Fruit fly (Drosophila melanogaster) whole organism, embryonic: Measurements from ENCODE around the gene stg1.

Experiments
- Atf-2 ChIP-seq: fragments of 200-800 bp; sonication (Bioruptor generic); optimal IDR thresholded peaks from 2 replicates; lab custom pipeline; 2016; ENCODE audit warnings: missing biosample characterization, missing genetic modification characterization
- C15 ChIP-seq: fragments of 200-800 bp; sonication (Bioruptor generic); IDR thresholded peaks from 3 replicates; pipeline ENCODE4 v1.3.6; 2022; ENCODE audit warnings: missing biosample characterization, missing genetic modification characterization
- CG10565 ChIP-seq: fragments of 200-800 bp; sonication (Bioruptor generic); optimal IDR thresholded peaks from 3 replicates; lab custom pipeline; 2016; ENCODE audit warnings: missing biosample characterization, mild to moderate bottlenecking, missing genetic modification characterization
- CG11247 ChIP-seq: fragments of 200-800 bp; sonication (Bioruptor generic); IDR thresholded peaks from 2 replicates; pipeline ENCODE4 v1.3.6; 2022; ENCODE audit warnings: missing biosample characterization, missing genetic modification characterization
- CG11456 ChIP-seq: fragments of 200-800 bp; sonication (Bioruptor generic); IDR thresholded peaks from 3 replicates; pipeline ENCODE4 v1.3.6; 2022; ENCODE audit warnings: missing biosample characterization, missing genetic modification characterization
- CG12769 ChIP-seq: fragments of 200-800 bp; sonication (Bioruptor generic); optimal IDR thresholded peaks from 2 replicates; lab custom pipeline; 2019; ENCODE audit warnings: missing biosample characterization, mild to moderate bottlenecking, missing genetic modification characterization, moderate library complexity
- CG12942 ChIP-seq: fragments of 200-800 bp; sonication (Bioruptor generic); optimal IDR thresholded peaks from 3 replicates; lab custom pipeline; 2016; ENCODE audit warnings: missing biosample characterization, missing genetic modification characterization
- CG13624 ChIP-seq: fragments of 200-800 bp; sonication (Bioruptor generic); optimal IDR thresholded peaks from 2 replicates; lab custom pipeline; 2016; ENCODE audit warnings: missing biosample characterization, missing genetic modification characterization
- CG14014 ChIP-seq: fragments of 200-800 bp; sonication (Bioruptor generic); IDR thresholded peaks from 2 replicates; pipeline ENCODE4 v1.3.6; 2022; ENCODE audit warnings: missing biosample characterization, missing genetic modification characterization
- CG18476 ChIP-seq: fragments of 200-800 bp; sonication (Bioruptor generic); optimal IDR thresholded peaks from 2 replicates; lab custom pipeline; 2016; ENCODE audit warnings: missing biosample characterization, mild to moderate bottlenecking, missing genetic modification characterization
- CG18764 ChIP-seq: fragments of 200-800 bp; sonication (Bioruptor generic); optimal IDR thresholded peaks from 3 replicates; lab custom pipeline; 2016; ENCODE audit warnings: missing biosample characterization, missing genetic modification characterization
- CG3281 ChIP-seq: fragments of 200-800 bp; sonication (Bioruptor generic); optimal IDR thresholded peaks from 3 replicates; lab custom pipeline; 2017; ENCODE audit warnings: missing biosample characterization, mild to moderate bottlenecking, missing genetic modification characterization
- CG34422 ChIP-seq: fragments of 200-800 bp; sonication (Bioruptor generic); IDR thresholded peaks from 3 replicates; pipeline ENCODE4 v1.3.6; 2022; ENCODE audit warnings: missing biosample characterization, missing genetic modification characterization
- CG3847 ChIP-seq: fragments of 200-800 bp; sonication (Bioruptor generic); IDR thresholded peaks from 2 replicates; pipeline ENCODE4 v1.3.6; 2022; ENCODE audit warnings: missing biosample characterization, missing genetic modification characterization
- CG3995 ChIP-seq: fragments of 200-800 bp; sonication (Bioruptor generic); optimal IDR thresholded peaks from 3 replicates; lab custom pipeline; 2016; ENCODE audit warnings: missing biosample characterization, missing genetic modification characterization
- CG4404 ChIP-seq: fragments of 200-800 bp; sonication (Bioruptor generic); IDR thresholded peaks from 2 replicates; pipeline ENCODE4 v1.3.6; 2022; ENCODE audit warnings: missing biosample characterization, missing genetic modification characterization
- CG6765 ChIP-seq: fragments of 200-800 bp; sonication (Bioruptor generic); optimal IDR thresholded peaks from 3 replicates; lab custom pipeline; 2017; ENCODE audit warnings: missing biosample characterization, mild to moderate bottlenecking, missing genetic modification characterization
- CG8089 ChIP-seq: fragments of 200-800 bp; sonication (Bioruptor generic); optimal IDR thresholded peaks from 3 replicates; lab custom pipeline; 2016; ENCODE audit warnings: missing biosample characterization, missing genetic modification characterization
- CG9797 ChIP-seq: fragments of 200-800 bp; sonication (Bioruptor generic); optimal IDR thresholded peaks from 3 replicates; lab custom pipeline; 2018; ENCODE audit warnings: missing biosample characterization, mild to moderate bottlenecking, missing genetic modification characterization
- CHES-1-like ChIP-seq: fragments of 200-800 bp; sonication (Bioruptor generic); optimal IDR thresholded peaks from 2 replicates; lab custom pipeline; 2016; ENCODE audit warnings: missing biosample characterization, missing genetic modification characterization
- Dbx ChIP-seq: fragments of 200-800 bp; sonication (Bioruptor generic); IDR thresholded peaks from 3 replicates; pipeline ENCODE4 v1.3.6; 2022; ENCODE audit warnings: missing biosample characterization, missing genetic modification characterization
- Dek ChIP-seq: fragments of 200-800 bp; sonication (Bioruptor generic); optimal IDR thresholded peaks from 3 replicates; lab custom pipeline; 2019; ENCODE audit warnings: missing biosample characterization, mild to moderate bottlenecking, missing genetic modification characterization, moderate library complexity
- Hr51 ChIP-seq, 2 experiments: fragments of 200-800 bp; sonication (Bioruptor generic); optimal IDR thresholded peaks; 2 replicates in 1 of 2; 3 replicates in 1 of 2; lab custom pipeline; 2016 to 2018; ENCODE audit warnings: missing biosample characterization in 2 of 2, missing genetic modification characterization in 2 of 2, mild to moderate bottlenecking in 1 of 2, moderate library complexity in 1 of 2
- MESR4 ChIP-seq: fragments of 200-800 bp; sonication (Bioruptor generic); optimal IDR thresholded peaks from 2 replicates; lab custom pipeline; 2018; ENCODE audit warnings: missing biosample characterization, mild to moderate bottlenecking, missing genetic modification characterization, moderate library complexity
- Oaz ChIP-seq: fragments of 200-800 bp; sonication (Bioruptor generic); IDR thresholded peaks from 2 replicates; pipeline ENCODE4 v1.3.6; 2022; ENCODE audit warnings: missing biosample characterization, missing genetic modification characterization
- Scr ChIP-seq: fragments of 200-800 bp; sonication (Bioruptor generic); IDR thresholded peaks from 2 replicates; pipeline ENCODE4 v1.3.6; 2022; ENCODE audit warnings: missing biosample characterization, missing genetic modification characterization; ENCODE audit not compliant: partially characterized antibody
- Six4 ChIP-seq: fragments of 200-800 bp; sonication (Bioruptor generic); optimal IDR thresholded peaks from 2 replicates; lab custom pipeline; 2016; ENCODE audit warnings: missing biosample characterization, missing genetic modification characterization
- abd-A ChIP-seq: fragments of 200-800 bp; sonication (Bioruptor generic); optimal IDR thresholded peaks from 3 replicates; lab custom pipeline; 2019; ENCODE audit warnings: missing biosample characterization, mild to moderate bottlenecking, missing genetic modification characterization, moderate library complexity
- bbx ChIP-seq: fragments of 200-800 bp; sonication (Bioruptor generic); IDR thresholded peaks from 2 replicates; pipeline ENCODE4 v1.3.6; 2022; ENCODE audit warnings: missing biosample characterization, missing genetic modification characterization; ENCODE audit not compliant: partially characterized antibody
- bigmax ChIP-seq: fragments of 200-800 bp; sonication (Bioruptor generic); optimal IDR thresholded peaks from 2 replicates; lab custom pipeline; 2018; ENCODE audit warnings: missing biosample characterization, mild to moderate bottlenecking, missing genetic modification characterization
- dan ChIP-seq: fragments of 200-800 bp; sonication (Bioruptor generic); IDR thresholded peaks from 2 replicates; pipeline ENCODE4 v1.3.6; 2022; ENCODE audit warnings: missing biosample characterization, missing genetic modification characterization
- dmrt11E ChIP-seq: fragments of 200-800 bp; sonication (Bioruptor generic); optimal IDR thresholded peaks from 3 replicates; lab custom pipeline; 2018; ENCODE audit warnings: missing biosample characterization, mild to moderate bottlenecking, missing genetic modification characterization, moderate library complexity
- fd102C ChIP-seq: fragments of 200-800 bp; sonication (Bioruptor generic); optimal IDR thresholded peaks from 2 replicates; lab custom pipeline; 2018; ENCODE audit warnings: missing biosample characterization, mild to moderate bottlenecking, missing genetic modification characterization, moderate library complexity
- ftz-f1 ChIP-seq: fragments of 200-800 bp; sonication (Bioruptor generic); optimal IDR thresholded peaks from 2 replicates; lab custom pipeline; 2016; ENCODE audit warnings: missing biosample characterization, missing genetic modification characterization
- hbn ChIP-seq: fragments of 200-800 bp; sonication (Bioruptor generic); IDR thresholded peaks from 2 replicates; pipeline ENCODE4 v1.3.6; 2022; ENCODE audit warnings: missing biosample characterization, missing genetic modification characterization; ENCODE audit not compliant: partially characterized antibody
- hth ChIP-seq: fragments of >200 bp; optimal IDR thresholded peaks from 2 replicates; lab custom pipeline; 2017; ENCODE audit warnings: inconsistent platforms
- knrl ChIP-seq: fragments of 200-800 bp; sonication (Bioruptor generic); IDR thresholded peaks from 3 replicates; pipeline ENCODE4 v1.3.6; 2022; ENCODE audit warnings: missing biosample characterization, missing genetic modification characterization; ENCODE audit not compliant: partially characterized antibody
- mam ChIP-seq: fragments of 200-800 bp; sonication (Bioruptor generic); optimal IDR thresholded peaks from 3 replicates; lab custom pipeline; 2016; ENCODE audit warnings: missing biosample characterization, missing genetic modification characterization
- odd ChIP-seq: fragments of 200-800 bp; sonication (Bioruptor generic); optimal IDR thresholded peaks from 2 replicates; lab custom pipeline; 2017; ENCODE audit warnings: missing biosample characterization, mild to moderate bottlenecking, missing genetic modification characterization
- pnt ChIP-seq: fragments of 200-800 bp; sonication (Bioruptor generic); optimal IDR thresholded peaks from 3 replicates; lab custom pipeline; 2016; ENCODE audit warnings: missing biosample characterization, missing genetic modification characterization
- pros ChIP-seq: fragments of 200-800 bp; sonication (Bioruptor generic); optimal IDR thresholded peaks from 3 replicates; lab custom pipeline; 2019; ENCODE audit warnings: missing biosample characterization, mild to moderate bottlenecking, missing genetic modification characterization, moderate library complexity
- run ChIP-seq: fragments of 200-800 bp; sonication (Bioruptor generic); optimal IDR thresholded peaks from 3 replicates; lab custom pipeline; 2018; ENCODE audit warnings: missing biosample characterization, mild to moderate bottlenecking, missing genetic modification characterization
- salm ChIP-seq: fragments of 200-800 bp; sonication (Bioruptor generic); optimal IDR thresholded peaks from 2 replicates; lab custom pipeline; 2018; ENCODE audit warnings: missing biosample characterization, mild to moderate bottlenecking, missing genetic modification characterization
- sima ChIP-seq: fragments of 200-800 bp; sonication (Bioruptor generic); optimal IDR thresholded peaks from 2 replicates; lab custom pipeline; 2016; ENCODE audit warnings: missing biosample characterization, missing genetic modification characterization
- trem ChIP-seq: fragments of 200-800 bp; optimal IDR thresholded peaks from 3 replicates; lab custom pipeline; 2019; ENCODE audit warnings: missing biosample characterization, mild to moderate bottlenecking, missing genetic modification characterization, moderate library complexity
- twi ChIP-seq: fragments of 200-800 bp; optimal IDR thresholded peaks from 2 replicates; lab custom pipeline; 2019; ENCODE audit warnings: missing biosample characterization, mild to moderate bottlenecking, missing genetic modification characterization, moderate library complexity
- vnd ChIP-seq: fragments of 200-800 bp; sonication (Bioruptor generic); IDR thresholded peaks from 3 replicates; pipeline ENCODE4 v1.3.6; 2022; ENCODE audit warnings: missing biosample characterization, missing genetic modification characterization; ENCODE audit not compliant: partially characterized antibody
- wdn ChIP-seq: fragments of 200-800 bp; sonication (Bioruptor generic); IDR thresholded peaks from 2 replicates; pipeline ENCODE4 v1.3.6; 2022; ENCODE audit warnings: missing biosample characterization, missing genetic modification characterization
- wor ChIP-seq: fragments of 200-800 bp; sonication (Bioruptor generic); IDR thresholded peaks from 2 replicates; pipeline ENCODE4 v1.3.6; 2022; ENCODE audit warnings: missing biosample characterization, missing genetic modification characterization
- z ChIP-seq: fragments of 200-800 bp; sonication (Bioruptor generic); IDR thresholded peaks from 3 replicates; pipeline ENCODE4 v1.3.6; 2022; ENCODE audit warnings: missing biosample characterization, missing genetic modification characterization
- zen2 ChIP-seq: fragments of 200-800 bp; sonication (Bioruptor generic); IDR thresholded peaks from 3 replicates; pipeline ENCODE4 v1.3.6; 2022; ENCODE audit warnings: missing biosample characterization, missing genetic modification characterization; ENCODE audit not compliant: partially characterized antibody

Gene stg1

DNA sequence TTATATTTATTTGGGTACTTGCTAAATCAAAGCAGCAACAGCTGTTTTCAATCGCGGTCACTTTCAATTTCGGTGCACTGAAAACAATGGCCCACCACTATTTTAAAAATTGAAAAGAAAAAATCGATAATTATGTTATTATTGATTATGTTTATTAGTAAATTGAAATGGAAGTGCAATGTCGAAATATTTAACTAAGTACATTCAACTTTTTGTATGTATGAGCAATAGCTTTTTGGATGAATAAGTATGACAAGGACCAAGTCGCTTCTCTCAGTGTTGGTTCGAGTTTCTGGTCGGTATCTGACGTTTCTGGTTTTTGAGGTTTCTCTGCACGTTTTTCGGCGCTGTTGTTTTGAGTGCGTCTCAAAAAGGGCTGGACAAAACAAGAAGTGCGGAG, 30.5 kb downstream of the stg1 start (continued):
- TF ChIP-seq twi (tag; lab: Kevin White, UChicago) (no peak), Scr (GFP tag; lab: Robert Waterston, UW) (no peak), CG13624 (GFP tag; lab: Kevin White, UChicago) (peak; percentile 39), salm (tag; lab: Kevin White, UChicago) (no peak), ftz-f1 (GFP tag; lab: Kevin White, UChicago) (no peak), C15 (GFP tag; lab: Robert Waterston, UW) (0 out of 3 replicates have a peak, but pooled peaks have one; percentile 58), Six4 (peak; percentile 53), zen2 (GFP tag; lab: Robert Waterston, UW) (no peak), dmrt11E (peak; percentile 69), vnd (GFP tag; lab: Robert Waterston, UW) (no peak), MESR4 (GFP tag; lab: Kevin White, UChicago) (no peak), run (tag; lab: Kevin White, UChicago) (peak; percentile 17), CG12769 (peak; percentile 72), CG18476 (GFP tag; lab: Kevin White, UChicago) (peak; percentile 41), pnt (peak; percentile 58), hth (no peak), CG4404 (peak; percentile 44), CG18764 (peak; percentile 14), Hr51 (GFP tag; optimal IDR thresholded peaks at IDR 0.05; lab: Kevin White, UChicago) (peak; percentile 55 to 82), Dek (tag; lab: Kevin White, UChicago) (no peak), wdn (GFP tag; lab: Robert Waterston, UW) (peak; percentile 53; the same call in 1 of the 2 replicates), CHES-1-like (GFP tag; lab: Kevin White, UChicago) (no peak), CG3281 (peak; percentile 66), Atf-2 (GFP tag; lab: Kevin White, UChicago) (peak; percentile 7), CG10565 (GFP tag; lab: Kevin White, UChicago) (no peak), CG34422 (GFP tag; lab: Robert Waterston, UW) (no peak; the same call in 1 of the 3 replicates), z (GFP tag; lab: Robert Waterston, UW) (no peak), trem (tag; lab: Kevin White, UChicago) (peak; percentile 51), knrl (GFP tag; lab: Robert Waterston, UW) (no peak), CG8089 (GFP tag; lab: Kevin White, UChicago) (peak; percentile 32), pros (GFP tag; lab: Kevin White, UChicago) (no peak), odd (GFP tag; lab: Kevin White, UChicago) (peak; percentile 53), CG11456 (GFP tag; lab: Robert Waterston, UW) (no peak), CG14014 (GFP tag; lab: Robert Waterston, UW) (peak; percentile 39; the same call in 1 of the 2 replicates), CG6765 (no peak), CG9797 (no peak), dan (GFP tag; lab: Robert Waterston, UW) (no peak), abd-A (tag; lab: Kevin White, UChicago) (no peak), bbx (GFP tag; lab: Robert Waterston, UW) (no peak), CG12942 (GFP tag; lab: Kevin White, UChicago) (peak; percentile 49), CG11247 (no peak; the same call in 1 of the 2 replicates), wor (GFP tag; lab: Robert Waterston, UW) (peak; percentile 65), mam (peak; percentile 40), sima (GFP tag; lab: Kevin White, UChicago) (no peak), CG3995 (GFP tag; lab: Kevin White, UChicago) (no peak), Dbx (GFP tag; lab: Robert Waterston, UW) (peak; percentile 52; the same call in 1 of the 3 replicates), CG3847 (peak; percentile 60), hbn (GFP tag; lab: Robert Waterston, UW) (no peak), fd102C (GFP tag; lab: Kevin White, UChicago) (no peak), Oaz (peak; percentile 22; the same call in 1 of the 2 replicates), bigmax (GFP tag; lab: Kevin White, UChicago) (no peak)
